Worm (Caenorhabditis elegans): ENCODE results near the gene nhr-281.

DNA sequence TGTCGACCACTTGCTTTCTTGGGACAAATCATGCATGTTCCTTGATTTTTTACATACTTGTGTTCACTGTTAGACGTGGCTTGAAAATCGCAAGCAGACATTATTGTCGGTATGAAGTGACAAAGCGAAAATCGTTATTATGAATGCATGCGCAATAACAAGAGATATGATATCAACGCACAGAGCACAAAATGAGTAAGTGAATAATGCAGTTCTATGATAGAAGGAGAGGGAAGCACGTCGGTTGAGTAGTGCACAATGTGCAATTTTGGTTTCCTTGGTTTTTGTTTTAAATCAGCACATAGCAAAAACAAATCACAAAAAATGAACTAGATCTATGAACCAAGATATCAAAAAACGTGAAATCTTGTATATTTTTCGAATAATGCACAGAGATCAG is at the start of gene nhr-281:
- no peak for TF ChIP-seq pha-4 (tag; optimal IDR thresholded peaks at IDR 0.05)
- TF ChIP-seq egl-27 (tag; optimal IDR thresholded peaks at IDR 0.05), result no peak
- TF ChIP-seq eor-1 (tag; optimal IDR thresholded peaks at IDR 0.05), result no peak
- TF ChIP-seq elt-3 (tag; optimal IDR thresholded peaks at IDR 0.05), result no peak
- TF ChIP-seq nhr-237 (tag; optimal IDR thresholded peaks at IDR 0.05), result no peak
- no peak for TF ChIP-seq ceh-28 (tag; optimal IDR thresholded peaks at IDR 0.05)
- TF ChIP-seq nhr-12 (tag; optimal IDR thresholded peaks at IDR 0.05), result no peak
- TF ChIP-seq skn-1 (tag; optimal IDR thresholded peaks at IDR 0.05), result no peak
- no peak for TF ChIP-seq zag-1 (tag; optimal IDR thresholded peaks at IDR 0.05)

Data from whole organism, L3 larva.